Fruit fly (Drosophila melanogaster): ENCODE data around the gene CG15249.

Gene CG15249

DNA sequence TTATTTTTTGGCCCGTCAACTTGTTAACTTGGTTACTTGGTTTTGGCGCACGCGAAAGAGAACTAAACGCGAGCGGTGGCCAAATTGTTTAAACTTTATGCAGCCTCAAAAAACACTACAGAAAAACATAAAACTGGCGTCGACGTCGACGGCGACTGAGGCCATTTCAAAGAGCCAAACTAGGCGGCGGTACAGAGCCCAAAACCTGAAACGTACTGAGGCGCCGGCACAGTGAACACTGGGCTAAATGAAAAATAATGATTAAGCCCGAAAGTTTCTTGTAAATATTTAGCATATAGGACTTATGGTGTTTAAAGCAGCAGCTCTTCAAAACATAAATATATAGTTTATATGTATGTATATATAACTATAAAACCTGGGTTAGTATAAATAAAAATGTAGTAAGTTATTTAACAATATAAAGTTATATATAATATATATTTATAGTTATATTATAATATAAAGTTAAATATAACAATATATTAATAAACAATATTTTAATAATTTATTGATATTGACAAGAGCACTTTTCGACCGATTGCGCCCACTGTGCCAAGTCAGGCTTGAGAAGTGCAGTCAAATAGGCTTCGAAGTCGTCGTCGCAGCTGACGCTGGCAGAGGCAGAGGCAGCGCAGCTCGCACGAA, at the start of gene CG15249:
Gene CG15249, minus strand, starts transcription at position 51 of the 645 bp plus-strand sequence.
- TF ChIP-seq CG31627 (GFP tag; optimal IDR thresholded peaks at IDR 0.05) (no peak), Hr4 (GFP tag; optimal IDR thresholded peaks at IDR 0.05) (peak; percentile 50), CG10669 (GFP tag; optimal IDR thresholded peaks at IDR 0.05) (peak; percentile 5), Eip78C (GFP tag) (peak; percentile 87), CG16779 (tag; optimal IDR thresholded peaks at IDR 0.05) (peak; percentile 48), CG1621 (tag; optimal IDR thresholded peaks at IDR 0.05) (no peak), CG6276 (GFP tag; optimal IDR thresholded peaks at IDR 0.05) (peak; percentile 82), svp (GFP tag) (peak; percentile 11), dsx (GFP tag; optimal IDR thresholded peaks at IDR 0.05; ENCODE audit: poor library complexity, severe bottlenecking) (peak; percentile 42), esn (GFP tag; optimal IDR thresholded peaks at IDR 0.05) (no peak), spab (GFP tag; optimal IDR thresholded peaks at IDR 0.05) (peak; percentile 18), fd85E (GFP tag; optimal IDR thresholded peaks at IDR 0.05) (no peak), Gug (GFP tag; IDR thresholded peaks at IDR 0.05) (no peak), cyc (GFP tag; optimal IDR thresholded peaks at IDR 0.05) (no peak), CG10631 (GFP tag; optimal IDR thresholded peaks at IDR 0.05) (peak; percentile 64), CG3919 (GFP tag; optimal IDR thresholded peaks at IDR 0.05) (peak; percentile 47), Hr39 (GFP tag; optimal IDR thresholded peaks at IDR 0.05) (no peak), CG6163 (GFP tag; IDR thresholded peaks at IDR 0.05) (0 out of 3 replicates have a peak, but pooled peaks have one; percentile 27), CG9139 (GFP tag; optimal IDR thresholded peaks at IDR 0.05) (peak; percentile 26), Blimp-1 (GFP tag; optimal IDR thresholded peaks at IDR 0.05) (no peak), topi (GFP tag; optimal IDR thresholded peaks at IDR 0.05) (no peak), Hr38 (GFP tag; optimal IDR thresholded peaks at IDR 0.05) (no peak), Smox (GFP tag; optimal IDR thresholded peaks at IDR 0.05) (no peak), lz (GFP tag; optimal IDR thresholded peaks at IDR 0.05) (no peak), Eip93F (GFP tag; optimal IDR thresholded peaks at IDR 0.05) (no peak), eg (GFP tag; IDR thresholded peaks at IDR 0.05) (peak; percentile 42; the same call in 1 of the 3 replicates), salr (GFP tag; optimal IDR thresholded peaks at IDR 0.05) (peak in 1 of 2 experiments; percentile 50), CG11762 (GFP tag; optimal IDR thresholded peaks at IDR 0.05; ENCODE audit: insufficient read depth) (no peak), fkh (GFP tag; optimal IDR thresholded peaks at IDR 0.05) (no peak), CG4318 (GFP tag; optimal IDR thresholded peaks at IDR 0.05) (peak; percentile 61), Eip75B (GFP tag; optimal IDR thresholded peaks at IDR 0.05) (no peak), CG6808 (GFP tag; optimal IDR thresholded peaks at IDR 0.05) (peak; percentile 50), CG8119 (GFP tag; IDR thresholded peaks at IDR 0.05) (peak; percentile 72), fd59A (GFP tag; optimal IDR thresholded peaks at IDR 0.05) (no peak), CG11902 (GFP tag; optimal IDR thresholded peaks at IDR 0.05) (no peak), CG3032 (tag; optimal IDR thresholded peaks at IDR 0.05) (peak; percentile 56), CG34406 (GFP tag; optimal IDR thresholded peaks at IDR 0.05) (peak; percentile 65), CG32006 (GFP tag; optimal IDR thresholded peaks at IDR 0.05) (peak; percentile 86), CG15336 (GFP tag; IDR thresholded peaks at IDR 0.05) (no peak; the same call in none of the 2 replicates), CG7368 (GFP tag; optimal IDR thresholded peaks at IDR 0.05) (no peak), CG8319 (GFP tag; optimal IDR thresholded peaks at IDR 0.05) (no peak), acj6 (GFP tag; optimal IDR thresholded peaks at IDR 0.05) (peak; percentile 38), Met (GFP tag; optimal IDR thresholded peaks at IDR 0.05) (no peak), Ets21C (GFP tag; optimal IDR thresholded peaks at IDR 0.05) (no peak), Lpt (GFP tag; optimal IDR thresholded peaks at IDR 0.05) (peak; percentile 20), ss (GFP tag; optimal IDR thresholded peaks at IDR 0.05) (peak; percentile 44 to 48), pdm3 (GFP tag; optimal IDR thresholded peaks at IDR 0.05) (no peak), Ets96B (tag; optimal IDR thresholded peaks at IDR 0.05) (peak; percentile 54), Sox15 (GFP tag; optimal IDR thresholded peaks at IDR 0.05) (no peak), net (GFP tag; optimal IDR thresholded peaks at IDR 0.05) (peak; percentile 19), vri (GFP tag; optimal IDR thresholded peaks at IDR 0.05) (no peak)

All from whole organism, prepupa.